Worm (Caenorhabditis elegans) whole organism, L3 larva: ENCODE measurements around the gene efr-3.

Experiments used
- elt-1 ChIP-seq: fragments of 150-350 bp; optimal IDR thresholded peaks from 2 replicates; lab custom pipeline; 2014; ENCODE audit warnings: missing biosample characterization, missing genetic modification characterization
- jun-1 ChIP-seq: fragments of 150-350 bp; optimal IDR thresholded peaks from 2 replicates; lab custom pipeline; 2014; ENCODE audit warnings: missing biosample characterization, missing genetic modification reagents, missing genetic modification characterization
- nhr-12 ChIP-seq: fragments of 150-350 bp; optimal IDR thresholded peaks from 2 replicates; lab custom pipeline; 2014; ENCODE audit warnings: missing biosample characterization, missing genetic modification characterization
- nhr-23 ChIP-seq: fragments of 150-350 bp; optimal IDR thresholded peaks from 2 replicates; lab custom pipeline; 2014; ENCODE audit warnings: missing biosample characterization, missing genetic modification reagents, missing genetic modification characterization
- nhr-25 ChIP-seq: sonication (generic microtip); optimal IDR thresholded peaks from 2 replicates; lab custom pipeline; 2017; ENCODE audit warnings: missing biosample characterization, missing genetic modification characterization
- pqm-1 ChIP-seq: fragments of 150-350 bp; optimal IDR thresholded peaks from 2 replicates; lab custom pipeline; 2017; ENCODE audit warnings: missing biosample characterization, missing genetic modification characterization, inconsistent platforms
- unc-62 ChIP-seq: fragments of 150-350 bp; sonication (generic microtip); optimal IDR thresholded peaks from 4 replicates; lab custom pipeline; 2014; ENCODE audit warnings: missing biosample characterization, missing genetic modification reagents, missing genetic modification characterization

DNA sequence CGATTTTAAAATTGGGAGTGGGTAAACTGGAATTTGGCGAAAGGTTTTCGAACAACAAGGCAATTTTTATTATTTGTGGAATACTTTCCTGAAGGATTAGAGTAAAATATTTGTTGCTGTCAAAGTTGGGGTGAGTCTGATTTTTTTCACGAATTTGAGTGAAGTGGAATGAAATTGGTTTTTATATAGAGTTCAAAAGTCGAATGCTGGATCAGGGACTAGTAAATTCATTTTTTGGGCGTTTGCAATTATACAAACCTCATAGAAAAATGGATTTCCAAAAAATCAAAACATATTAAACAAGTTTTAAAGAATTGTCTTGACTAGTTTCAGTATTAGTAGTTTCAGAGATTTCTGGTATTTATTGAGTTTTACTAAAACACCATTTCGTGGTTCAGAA, 19.0 kb upstream of the efr-3 start, which contains the start of gene C32D5.7:
- no peak for TF ChIP-seq nhr-12 (tag; lab: Kevin White, UChicago)
- no peak for TF ChIP-seq nhr-23 (tag; lab: Kevin White, UChicago)
- TF ChIP-seq unc-62 (GFP tag; lab: Kevin White, UChicago) = no peak
- no peak for TF ChIP-seq nhr-25 (tag; lab: Kevin White, UChicago)
- TF ChIP-seq pqm-1 = no peak
- TF ChIP-seq jun-1 (tag; lab: Kevin White, UChicago) = no peak
- no peak for TF ChIP-seq elt-1
